Fruit fly (Drosophila melanogaster): ENCODE data around the gene mor.

DNA sequence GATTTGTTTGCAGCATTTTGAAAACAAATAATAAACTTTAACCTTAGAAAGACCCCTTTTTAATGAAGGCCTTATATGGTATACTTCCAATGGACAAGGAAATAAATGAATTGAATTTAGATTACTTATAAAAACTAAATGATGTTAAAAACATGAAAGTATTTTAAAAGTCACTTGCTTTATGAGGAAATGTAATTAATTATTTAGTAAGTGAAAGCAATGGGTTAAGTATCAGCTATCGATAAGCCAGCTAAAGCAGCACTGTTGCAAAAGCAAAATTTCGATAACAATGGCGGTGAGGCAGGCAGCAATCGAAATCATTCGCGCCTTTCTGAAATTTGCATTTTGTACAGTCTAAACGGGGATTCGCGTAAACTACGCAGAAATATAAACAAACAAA lies 7.5 kb downstream of the mor start, which contains the start of the genes CG32856 and Rbf2:
- TF ChIP-seq CG17912 (GFP tag; optimal IDR thresholded peaks at IDR 0.05) (peak; percentile 15), Gug (GFP tag; IDR thresholded peaks at IDR 0.05) (no peak), Atf3 (GFP tag; optimal IDR thresholded peaks at IDR 0.05) (peak; percentile 61), psq (GFP tag; optimal IDR thresholded peaks at IDR 0.05) (peak; percentile 46), Dad (GFP tag; optimal IDR thresholded peaks at IDR 0.05) (no peak), Six4 (GFP tag; optimal IDR thresholded peaks at IDR 0.05) (peak; percentile 48), CTCF (GFP tag; optimal IDR thresholded peaks at IDR 0.05) (no peak), PHDP (tag; optimal IDR thresholded peaks at IDR 0.05) (peak; percentile 92), CG15479 (GFP tag; optimal IDR thresholded peaks at IDR 0.05) (peak; percentile 13), Mes4 (GFP tag; optimal IDR thresholded peaks at IDR 0.05) (peak; percentile 68), CG2889 (GFP tag; IDR thresholded peaks at IDR 0.05) (peak; percentile 72; the same call in 1 of the 3 replicates), fd96Cb (tag; optimal IDR thresholded peaks at IDR 0.05) (no peak), Nf-YB (GFP tag; optimal IDR thresholded peaks at IDR 0.05) (peak; percentile 64)

Measured in whole organism, embryonic.